Worm (Caenorhabditis elegans): ENCODE measurements around the gene T28F12.1.

T28F12.1 gene

DNA sequence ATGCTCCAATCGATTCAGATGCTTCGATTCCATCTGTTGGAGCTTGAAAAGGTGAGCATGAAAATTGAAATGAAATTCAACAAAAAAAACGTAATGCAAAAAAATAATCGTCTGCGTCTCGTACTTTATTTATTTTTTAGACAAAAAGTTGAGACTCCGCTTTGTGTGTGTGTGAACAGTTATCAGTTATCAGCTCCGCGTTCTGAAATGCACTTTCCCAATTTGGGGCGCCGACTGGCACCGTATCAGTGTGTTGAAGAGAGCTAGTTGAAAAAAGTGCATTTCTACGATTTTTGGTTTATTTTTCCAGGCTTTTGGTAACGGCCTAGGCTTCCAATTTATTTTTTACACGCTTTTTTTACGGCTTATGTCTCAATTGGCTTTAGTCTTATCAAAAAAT lies 10.9 kb upstream of the T28F12.1 start (continued):
- TF ChIP-seq mdt-29 (GFP tag; IDR thresholded peaks at IDR 0.05): no peak
- no peak for TF ChIP-seq nhr-11 (tag; optimal IDR thresholded peaks at IDR 0.05)
- no peak for TF ChIP-seq aha-1 (tag)
- no peak for TF ChIP-seq R02D3.7 (tag; optimal IDR thresholded peaks at IDR 0.05)
- no peak for TF ChIP-seq nhr-102 (tag; optimal IDR thresholded peaks at IDR 0.05)
- peak; percentile 21 for TF ChIP-seq hlh-11 (tag; optimal IDR thresholded peaks at IDR 0.05)
- TF ChIP-seq nhr-10 (tag; optimal IDR thresholded peaks at IDR 0.05): no peak
- TF ChIP-seq zip-11 (GFP tag; IDR thresholded peaks at IDR 0.05): no peak
- TF ChIP-seq Y105C5A.15 (GFP tag; IDR thresholded peaks at IDR 0.05): no peak
- TF ChIP-seq zip-2 (tag; optimal IDR thresholded peaks at IDR 0.05): no peak
- no peak for TF ChIP-seq daf-8 (GFP tag; IDR thresholded peaks at IDR 0.05)
- no peak for TF ChIP-seq nhr-41 (GFP tag; IDR thresholded peaks at IDR 0.05)
- no peak for TF ChIP-seq hif-1 (tag; optimal IDR thresholded peaks at IDR 0.05)
- no peak for TF ChIP-seq spr-3 (GFP tag; optimal IDR thresholded peaks at IDR 0.05)
- TF ChIP-seq rbr-2 (tag; optimal IDR thresholded peaks at IDR 0.05): no peak
- TF ChIP-seq nhr-6 (tag; optimal IDR thresholded peaks at IDR 0.05): no peak

DNA sequence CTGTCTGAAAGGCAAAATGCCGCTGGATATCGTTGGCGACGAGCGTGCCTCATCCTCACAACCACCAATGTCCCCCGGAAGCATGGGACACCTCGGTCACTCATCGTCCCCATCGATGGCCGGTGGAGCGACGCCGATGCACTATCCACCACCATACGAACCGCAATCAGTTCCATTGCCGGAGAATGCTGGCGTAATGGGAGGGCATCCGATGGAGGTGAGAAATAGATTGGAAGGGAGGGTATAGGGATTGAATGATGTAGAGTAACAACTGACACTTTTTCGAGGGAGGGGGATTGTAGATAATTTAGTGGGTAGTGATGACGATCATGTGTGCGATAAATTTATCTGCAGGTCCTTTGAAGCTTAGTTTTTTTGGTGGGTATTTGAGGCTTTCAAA lies 10.2 kb upstream of the T28F12.1 start:
- TF ChIP-seq ceh-82 (tag; optimal IDR thresholded peaks at IDR 0.05) (no peak), daf-8 (GFP tag; IDR thresholded peaks at IDR 0.05) (no peak), hmg-1.1 (GFP tag; IDR thresholded peaks at IDR 0.05) (0 out of 2 replicates have a peak, but pooled peaks have one; percentile 12), unc-62 (GFP tag; optimal IDR thresholded peaks at IDR 0.05 in 1 of 2) (peak in 1 of 2 experiments; percentile 99), unc-62 (tag; optimal IDR thresholded peaks at IDR 0.05) (no peak), set-16 (GFP tag; IDR thresholded peaks at IDR 0.05) (peak; percentile 54; the same call in 1 of the 2 replicates), egl-43 (GFP tag; IDR thresholded peaks at IDR 0.05) (0 out of 2 replicates have a peak, but pooled peaks have one; percentile 40)

DNA sequence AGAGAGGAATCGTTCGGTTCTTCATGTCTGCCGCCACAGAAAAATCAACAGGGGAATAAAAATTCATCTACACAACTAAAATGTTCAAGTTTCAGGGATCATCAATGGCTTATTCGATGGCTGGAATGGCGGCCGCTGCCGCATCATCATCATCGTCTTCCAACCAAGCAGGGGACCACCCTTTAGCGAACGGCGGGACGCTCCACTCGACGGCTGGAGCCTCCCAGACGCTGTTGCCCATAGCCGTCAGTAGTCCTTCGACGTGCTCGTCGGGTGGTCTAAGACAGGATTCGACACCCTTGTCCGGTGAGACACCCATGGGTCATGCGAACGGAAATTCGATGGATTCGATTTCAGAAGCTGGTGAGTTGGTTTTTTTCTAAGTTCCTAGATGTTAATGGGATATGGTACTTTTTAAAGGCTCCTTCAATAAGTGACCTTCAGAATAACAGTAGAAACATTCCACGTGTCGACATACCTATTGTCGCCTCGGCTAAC lies 8.9 kb upstream of the T28F12.1 start:
- peak in 1 of 2 experiments; percentile 98 for TF ChIP-seq unc-62 (GFP tag; optimal IDR thresholded peaks at IDR 0.05 in 1 of 2)
- no peak for TF ChIP-seq unc-62 (tag; optimal IDR thresholded peaks at IDR 0.05)
- TF ChIP-seq nhr-77 (tag; optimal IDR thresholded peaks at IDR 0.05): no peak
- TF ChIP-seq Y75B8A.6 (GFP tag; IDR thresholded peaks at IDR 0.05): no peak
- TF ChIP-seq daf-8 (GFP tag; IDR thresholded peaks at IDR 0.05): no peak
- no peak for TF ChIP-seq dmd-8 (GFP tag; IDR thresholded peaks at IDR 0.05)
- TF ChIP-seq nhr-76 (tag; optimal IDR thresholded peaks at IDR 0.05): no peak
- no peak for TF ChIP-seq nhr-41 (GFP tag; IDR thresholded peaks at IDR 0.05)
- no peak for TF ChIP-seq php-3 (GFP tag; IDR thresholded peaks at IDR 0.05)
- no peak for TF ChIP-seq F44E2.7 (GFP tag; IDR thresholded peaks at IDR 0.05)
- TF ChIP-seq T26A8.4 (GFP tag; IDR thresholded peaks at IDR 0.05): no peak
- no peak for TF ChIP-seq nhr-6 (tag; optimal IDR thresholded peaks at IDR 0.05)
- no peak for TF ChIP-seq ceh-62 (tag; optimal IDR thresholded peaks at IDR 0.05)
- TF ChIP-seq set-16 (GFP tag; IDR thresholded peaks at IDR 0.05): peak; percentile 73
- no peak for TF ChIP-seq ces-1 (GFP tag; optimal IDR thresholded peaks at IDR 0.05)
- TF ChIP-seq mxl-3 (GFP tag; optimal IDR thresholded peaks at IDR 0.05): no peak
- no peak for TF ChIP-seq mep-1 (tag; optimal IDR thresholded peaks at IDR 0.05)

DNA sequence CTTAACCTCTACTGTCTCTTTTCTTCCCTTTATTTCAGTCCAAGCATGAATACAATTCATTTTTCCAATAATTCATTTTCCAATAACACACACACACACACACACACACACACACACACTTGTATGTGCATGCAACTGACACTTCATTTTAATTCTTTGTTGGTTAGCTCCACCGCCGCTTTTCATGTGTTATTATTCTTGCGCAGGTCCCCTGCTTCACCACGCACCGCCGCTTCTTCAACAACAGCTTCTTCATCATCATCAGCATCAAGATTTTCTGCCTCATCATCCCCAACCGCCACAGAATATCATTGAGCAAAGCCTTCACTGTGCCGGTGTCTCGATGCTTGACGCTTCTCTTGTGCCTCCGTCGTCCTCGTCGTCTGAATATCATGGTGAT lies 8.4 kb upstream of the T28F12.1 start:
- TF ChIP-seq php-3 (GFP tag; IDR thresholded peaks at IDR 0.05) (no peak), unc-62 (GFP tag; optimal IDR thresholded peaks at IDR 0.05 in 1 of 2) (peak in 1 of 2 experiments; percentile 94), unc-62 (tag; optimal IDR thresholded peaks at IDR 0.05) (no peak), zfp-2 (tag; optimal IDR thresholded peaks at IDR 0.05) (no peak)

DNA sequence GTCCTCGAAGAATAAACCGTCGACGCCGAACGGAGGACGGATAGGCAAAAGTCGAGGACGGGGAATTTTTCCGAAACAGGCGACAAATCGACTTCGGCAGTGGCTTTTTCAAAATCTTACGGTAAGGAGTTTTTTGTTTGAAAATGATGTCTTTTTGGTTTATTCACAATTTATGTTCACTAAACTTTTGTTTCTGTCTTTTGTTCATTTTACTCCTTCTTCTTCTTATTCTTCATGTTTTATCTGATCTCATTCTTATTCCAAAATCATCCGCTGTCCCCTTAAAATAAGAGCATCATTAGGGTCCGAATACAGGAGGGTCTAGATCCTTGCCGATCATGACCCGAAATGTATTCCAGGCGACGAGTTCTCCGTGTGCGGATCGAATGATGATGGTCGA lies 7.8 kb upstream of the T28F12.1 start:
- TF ChIP-seq php-3 (GFP tag; IDR thresholded peaks at IDR 0.05) (no peak), unc-62 (GFP tag; optimal IDR thresholded peaks at IDR 0.05 in 1 of 2) (peak in 1 of 2 experiments; percentile 99), unc-62 (tag; optimal IDR thresholded peaks at IDR 0.05) (no peak)
